Fruit fly (Drosophila melanogaster): Measurements from ENCODE around the gene Ucp4C.

Ucp4C gene

DNA sequence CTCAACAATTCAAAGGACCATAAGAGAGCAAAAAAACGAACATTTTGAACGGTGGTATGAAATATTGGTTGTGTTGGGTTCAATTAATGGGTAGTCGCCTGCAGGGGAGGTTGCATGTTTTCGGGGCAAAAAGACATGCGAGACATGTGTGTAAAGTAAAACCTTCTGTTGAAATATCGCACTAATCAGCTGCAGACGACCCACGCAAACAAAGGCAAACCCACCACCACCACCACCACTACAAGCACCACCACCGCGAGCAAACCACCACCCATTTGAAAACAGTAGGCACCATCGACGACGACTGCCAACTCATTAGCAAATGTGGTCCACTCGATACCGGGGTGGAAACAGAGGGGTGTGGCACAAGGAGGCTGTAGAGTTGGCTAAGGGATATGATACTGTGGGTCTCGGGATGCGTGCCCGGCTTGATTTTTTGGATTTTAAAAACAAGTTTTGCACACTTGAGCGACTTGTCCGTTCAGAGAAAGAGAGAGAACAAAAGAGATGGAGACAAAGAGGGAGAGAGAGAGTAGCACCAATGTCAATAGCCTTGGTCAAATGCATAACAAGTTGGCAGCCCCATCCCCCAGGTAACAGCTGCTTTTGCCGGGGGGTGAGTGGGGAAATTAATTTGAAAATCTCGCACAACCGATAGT is 8.8 kb downstream of the Ucp4C start:
- TF ChIP-seq CG8478 (optimal IDR thresholded peaks at IDR 0.05): no peak
- no peak for TF ChIP-seq CTCF (optimal IDR thresholded peaks at IDR 0.05)

dm6 chr2L:5977729-5978078 is 9.3 kb downstream of the Ucp4C start:
- TF ChIP-seq CTCF (optimal IDR thresholded peaks at IDR 0.05) (no peak), CG8478 (optimal IDR thresholded peaks at IDR 0.05) (no peak)

DNA sequence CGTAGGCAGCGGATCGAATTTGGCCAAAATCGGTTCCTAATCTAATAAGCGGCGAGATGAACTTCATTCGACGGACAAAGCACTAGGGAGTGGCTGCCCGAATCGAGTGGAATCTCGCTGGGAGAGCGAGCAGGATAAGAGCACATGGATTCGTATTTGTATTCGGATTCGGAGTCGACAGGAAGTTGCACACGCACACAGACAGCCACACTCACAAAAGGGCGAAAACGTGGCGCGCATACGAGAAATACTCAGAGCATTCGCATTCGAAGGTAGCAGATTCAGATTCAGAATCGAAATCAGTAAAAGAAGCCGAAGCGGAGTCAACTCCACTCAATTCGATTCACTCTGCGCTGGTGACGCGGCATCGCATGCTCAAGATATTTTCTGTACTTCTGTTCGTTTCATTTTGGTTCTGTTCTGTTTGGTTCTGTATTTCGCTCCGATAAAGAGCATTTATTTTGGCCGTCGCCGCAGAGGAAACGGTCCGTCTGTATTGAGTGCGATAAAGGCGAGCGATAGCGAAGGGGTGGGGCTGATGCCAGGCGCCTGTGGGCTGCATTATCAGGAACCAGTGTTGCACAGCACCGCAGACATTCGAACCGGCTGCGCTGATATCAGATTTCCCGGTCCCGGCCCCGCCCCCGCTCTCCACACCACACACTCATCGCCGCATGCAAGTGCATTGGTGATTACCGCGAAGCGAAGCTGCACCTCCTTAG is 10.1 kb downstream of the Ucp4C start:
- no peak for TF ChIP-seq CG8478 (optimal IDR thresholded peaks at IDR 0.05)
- TF ChIP-seq CTCF (optimal IDR thresholded peaks at IDR 0.05): no peak

DNA sequence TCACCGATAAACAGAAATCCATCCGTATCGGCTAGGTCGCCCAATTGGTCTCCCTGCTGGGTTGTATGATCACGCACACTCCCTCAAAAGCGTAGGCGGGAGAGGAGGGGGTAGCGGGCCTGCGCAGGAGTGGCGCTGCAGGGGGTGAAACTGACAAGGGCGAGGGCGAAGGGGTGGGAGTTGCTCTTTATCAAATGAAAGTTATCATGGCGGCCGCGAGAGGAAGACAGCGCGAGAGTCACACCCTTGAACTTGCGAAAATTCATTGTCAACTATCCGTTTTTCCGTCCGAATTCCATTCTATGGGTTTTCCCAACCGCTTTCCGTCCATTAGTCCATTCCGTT is 10.7 kb downstream of the Ucp4C start:
- TF ChIP-seq CG8478 (optimal IDR thresholded peaks at IDR 0.05) (no peak), CTCF (optimal IDR thresholded peaks at IDR 0.05) (no peak)

DNA sequence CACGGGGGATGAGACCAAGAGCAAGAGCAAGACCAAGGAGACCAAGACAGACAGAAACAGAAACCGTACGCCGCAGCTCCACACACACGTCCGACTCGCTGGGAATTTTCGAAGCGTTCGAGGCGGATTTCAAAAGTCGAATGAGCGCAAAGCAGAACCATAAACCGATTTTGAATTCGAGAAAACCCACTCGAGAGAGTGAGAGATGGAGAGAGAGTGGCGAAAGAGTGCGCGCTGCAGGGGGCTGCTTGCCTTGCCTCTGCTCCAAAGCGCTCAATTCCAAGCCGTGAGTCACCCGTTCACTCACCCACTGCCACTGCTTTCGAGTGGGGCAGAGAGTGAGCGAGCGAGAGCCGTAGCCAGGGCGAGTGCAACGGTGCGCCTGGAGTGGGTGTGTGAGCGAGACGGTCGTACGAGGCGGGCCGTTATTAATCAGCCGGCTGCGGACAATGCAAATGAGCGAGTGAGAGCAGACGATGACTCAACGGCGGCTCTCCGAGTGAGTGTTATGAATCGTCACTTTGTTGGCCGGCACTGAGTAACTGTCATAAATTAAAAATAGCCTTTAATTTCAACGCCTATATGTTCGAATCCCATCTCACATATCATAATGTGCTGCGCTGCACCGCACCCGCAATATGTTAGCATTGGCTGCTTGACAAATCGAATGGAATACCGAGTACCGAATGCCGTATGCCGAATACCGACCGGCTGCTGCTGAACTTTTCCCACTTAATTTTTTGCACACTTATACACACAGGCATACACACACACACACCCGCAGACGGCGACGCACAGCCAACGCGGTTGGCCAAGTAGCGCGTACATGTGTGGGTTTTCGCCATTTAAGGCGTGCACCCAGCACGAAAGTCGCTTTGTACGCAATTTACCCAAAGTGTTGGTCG is 11.8 kb downstream of the Ucp4C start:
- no peak for TF ChIP-seq CG8478 (optimal IDR thresholded peaks at IDR 0.05)
- TF ChIP-seq CTCF (optimal IDR thresholded peaks at IDR 0.05): no peak

dm6 chr2L:5980862-5981432 is 12.6 kb downstream of the Ucp4C start, which contains the start of gene chic:
TSS of gene chic (minus strand) at chr2L:5981018.
- TF ChIP-seq CTCF (optimal IDR thresholded peaks at IDR 0.05) (peak in 1 of 2 experiments; percentile 11), CG8478 (optimal IDR thresholded peaks at IDR 0.05) (no peak)

dm6 chr2L:5981433-5982333 is 13.3 kb downstream of the Ucp4C start, which contains the start of gene eIF4A:
TSS of gene eIF4A (plus strand) at chr2L:5981764.
- TF ChIP-seq CG8478 (optimal IDR thresholded peaks at IDR 0.05) (no peak), CTCF (optimal IDR thresholded peaks at IDR 0.05) (no peak)

DNA sequence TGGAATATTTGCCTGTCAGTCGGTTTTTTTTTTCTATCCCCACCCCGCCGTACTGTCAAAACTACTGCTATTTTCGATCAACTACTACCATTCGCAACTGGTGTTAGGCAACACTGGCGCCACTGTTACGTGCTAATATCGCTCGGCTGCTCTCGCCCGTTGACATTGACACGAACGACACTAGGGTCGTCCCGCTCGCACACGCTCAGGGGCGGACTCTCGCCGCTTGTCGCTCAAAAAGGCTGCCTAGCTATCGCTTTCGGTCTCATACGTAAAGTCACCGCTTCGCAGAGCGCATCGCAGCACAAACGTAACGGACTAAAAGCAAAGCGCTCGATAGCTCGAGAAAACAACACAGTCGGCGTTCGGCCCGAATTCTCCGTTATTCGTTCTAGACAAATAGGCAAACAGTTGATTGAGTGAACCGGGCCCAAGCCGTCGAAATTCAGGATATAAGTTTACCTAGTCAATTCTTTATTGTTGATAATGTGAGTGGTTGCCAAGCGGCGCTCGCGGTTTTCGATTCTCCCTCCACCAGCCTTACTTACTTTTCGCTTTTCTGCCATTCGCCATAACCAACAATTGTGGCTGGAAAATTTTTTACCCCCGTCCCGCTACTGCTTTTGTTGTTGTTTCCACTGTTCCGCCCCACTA is 14.1 kb downstream of the Ucp4C start:
- TF ChIP-seq CG8478 (optimal IDR thresholded peaks at IDR 0.05): no peak
- TF ChIP-seq CTCF (optimal IDR thresholded peaks at IDR 0.05): peak; percentile 17 to 70

DNA sequence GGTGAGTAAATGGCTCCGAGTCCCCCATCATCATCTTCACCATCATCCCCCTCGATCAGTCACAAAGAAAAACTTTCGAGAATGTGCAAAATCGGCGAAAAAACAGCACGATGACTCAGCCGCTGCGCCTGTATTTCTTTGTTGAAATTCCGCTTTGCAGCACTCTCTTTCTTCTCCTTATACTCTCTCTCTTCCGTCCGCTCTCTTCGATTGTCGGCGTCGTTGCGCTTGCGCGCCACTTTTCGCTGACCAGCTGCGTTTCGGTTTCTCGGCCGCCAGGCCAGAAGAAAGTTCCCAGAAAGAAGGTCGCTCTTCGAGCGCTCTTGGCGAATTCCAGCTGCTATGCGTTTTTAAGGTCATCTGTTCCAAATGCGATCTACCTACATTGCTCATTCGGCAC is 14.9 kb downstream of the Ucp4C start:
- TF ChIP-seq CG8478 (optimal IDR thresholded peaks at IDR 0.05): no peak
- TF ChIP-seq CTCF (optimal IDR thresholded peaks at IDR 0.05): no peak

DNA sequence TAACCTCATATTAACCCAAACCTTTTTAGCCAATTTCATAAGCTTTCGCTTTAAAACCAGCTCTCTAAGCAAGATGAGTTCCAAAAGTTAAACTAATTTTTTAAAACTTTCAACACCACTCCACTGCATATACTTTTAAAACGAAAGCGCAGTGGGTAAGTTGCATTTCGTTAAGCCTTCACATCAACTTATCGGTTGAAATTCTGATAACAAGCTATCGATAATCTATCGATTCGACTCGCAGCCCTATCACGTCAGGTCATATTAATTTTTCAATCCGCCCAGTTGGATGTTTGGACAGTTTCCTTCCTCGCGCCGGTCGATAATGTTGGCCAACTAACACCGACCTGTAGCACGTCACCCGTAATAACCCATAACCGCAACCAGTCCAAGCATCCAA is 17.7 kb downstream of the Ucp4C start, which contains the start of gene ifc:
TSS of gene ifc (plus strand) at position 255 of the 400 bp plus-strand sequence.
- no peak for TF ChIP-seq CG8478 (optimal IDR thresholded peaks at IDR 0.05)
- peak; percentile 28 to 48 for TF ChIP-seq CTCF (optimal IDR thresholded peaks at IDR 0.05)

DNA sequence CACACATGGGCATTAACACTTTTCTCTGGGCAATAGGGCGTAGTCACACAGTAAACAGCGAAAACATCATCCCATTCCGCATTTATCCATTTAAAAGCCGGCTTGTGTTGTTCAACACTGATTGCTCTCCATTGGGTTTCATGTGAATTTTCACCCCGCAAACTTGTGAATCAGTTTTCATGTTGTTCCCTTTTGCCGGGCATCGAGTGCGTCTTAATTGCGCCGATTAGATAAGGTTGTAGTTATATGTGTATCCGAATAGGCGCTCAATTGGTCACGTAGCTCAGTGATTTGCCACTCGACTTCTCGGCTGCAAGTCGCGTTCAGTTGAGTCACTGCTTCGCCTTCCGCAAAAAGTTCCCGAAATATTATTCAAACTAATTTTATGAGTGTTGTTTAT is 18.6 kb downstream of the Ucp4C start:
- TF ChIP-seq CTCF (optimal IDR thresholded peaks at IDR 0.05) (no peak), CG8478 (optimal IDR thresholded peaks at IDR 0.05) (no peak)

- no peak for TF ChIP-seq CG8478 (optimal IDR thresholded peaks at IDR 0.05)
- no peak for TF ChIP-seq CTCF (optimal IDR thresholded peaks at IDR 0.05)
Measured at dm6 chr2L:5988115-5989092, 20.0 kb downstream of the Ucp4C start.
